Worm (Caenorhabditis elegans) whole organism, L4/young adult: ENCODE data around the gene swsn-7.

Experiments used
- W03F9.2 ChIP-seq: fragments of 150-350 bp; optimal IDR thresholded peaks from 2 replicates; lab custom pipeline; 2014; ENCODE audit warnings: missing biosample characterization, missing genetic modification characterization
- dao-5 ChIP-seq: sonication (generic microtip); optimal IDR thresholded peaks from 2 replicates; lab custom pipeline; 2016; ENCODE audit warnings: missing genotype, missing genetic modification characterization, moderate library complexity, missing compliant biosample characterization
- him-1 ChIP-seq: sonication (generic microtip); optimal IDR thresholded peaks from 2 replicates; lab custom pipeline; 2016; ENCODE audit warnings: missing genotype, missing genetic modification reagents, missing genetic modification characterization, missing compliant biosample characterization

ce11 chrII:8052172-8052571 is 24.6 kb upstream of the swsn-7 start:
- no peak for TF ChIP-seq him-1 (tag; lab: Kevin White, UChicago)
- TF ChIP-seq dao-5 (tag; lab: Kevin White, UChicago), result no peak
- no peak for TF ChIP-seq W03F9.2 (tag; lab: Kevin White, UChicago)
